Fruit fly (Drosophila melanogaster) whole organism, pupa: ENCODE measurements around the gene CG10026.

Experiments used
- CG13204 ChIP-seq: fragments of 200-800 bp; sonication (Bioruptor generic); optimal IDR thresholded peaks from 2 replicates; lab custom pipeline; 2018; ENCODE audit warnings: missing biosample characterization, mild to moderate bottlenecking, missing genetic modification characterization, moderate library complexity
- CG14655 ChIP-seq: fragments of 200-800 bp; sonication (Bioruptor generic); optimal IDR thresholded peaks from 3 replicates; lab custom pipeline; 2017; ENCODE audit warnings: mild to moderate bottlenecking, missing biosample characterization, missing genetic modification reagents, missing genetic modification characterization
- CG4496 ChIP-seq: fragments of 200-800 bp; sonication (Bioruptor generic); IDR thresholded peaks from 3 replicates; pipeline ENCODE4 v1.3.6; 2022; ENCODE audit warnings: missing biosample characterization, missing genetic modification characterization
- D1 ChIP-seq: fragments of 200-800 bp; sonication (Bioruptor generic); optimal IDR thresholded peaks from 2 replicates; lab custom pipeline; 2018; ENCODE audit warnings: missing biosample characterization, mild to moderate bottlenecking, missing genetic modification characterization, moderate library complexity
- EcR ChIP-seq: fragments of 200-800 bp; sonication (Bioruptor generic); optimal IDR thresholded peaks from 3 replicates; lab custom pipeline; 2019; ENCODE audit warnings: missing biosample characterization, missing genetic modification characterization, mild to moderate bottlenecking, moderate library complexity, missing genetic modification reagents
- Pif1A ChIP-seq: fragments of 200-800 bp; sonication (Bioruptor generic); optimal IDR thresholded peaks from 3 replicates; lab custom pipeline; 2016; ENCODE audit warnings: missing biosample characterization, missing genetic modification characterization
- Pif1B ChIP-seq: fragments of 200-800 bp; sonication (Bioruptor generic); optimal IDR thresholded peaks from 3 replicates; lab custom pipeline; 2016; ENCODE audit warnings: missing biosample characterization, missing genetic modification characterization
- Snoo ChIP-seq: fragments of 200-800 bp; sonication (Bioruptor generic); optimal IDR thresholded peaks from 3 replicates; lab custom pipeline; 2017; ENCODE audit warnings: missing biosample characterization, mild to moderate bottlenecking, missing genetic modification characterization, inconsistent platforms
- rn ChIP-seq: fragments of 200-800 bp; sonication (Bioruptor generic); IDR thresholded peaks from 2 replicates; pipeline ENCODE4 v1.3.6; 2022; ENCODE audit warnings: missing biosample characterization, missing genetic modification characterization

DNA sequence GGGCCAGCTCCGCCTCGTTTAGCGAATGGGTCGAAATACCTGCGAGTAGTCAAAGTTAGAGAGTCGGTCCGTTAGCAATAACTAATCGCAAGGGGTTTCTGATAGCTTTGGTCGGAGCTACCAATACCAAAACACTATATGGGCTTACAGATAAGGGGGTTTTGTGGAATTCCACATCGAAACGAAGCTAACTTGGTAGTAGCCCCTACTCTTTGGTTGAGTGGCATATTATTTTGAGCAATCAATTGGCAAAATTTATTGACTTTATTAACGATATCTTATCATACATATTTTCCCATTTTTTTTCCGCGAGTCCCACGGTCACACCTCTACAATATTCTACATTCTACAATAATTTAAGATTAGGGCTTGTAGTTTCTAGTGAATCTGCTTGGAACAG, 52.3 kb downstream of the CG10026 start:
- TF ChIP-seq rn (GFP tag; lab: Robert Waterston, UW) (no peak), CG13204 (GFP tag; lab: Kevin White, UChicago) (no peak), Pif1B (no peak), D1 (tag; lab: Kevin White, UChicago) (no peak), CG14655 (GFP tag; lab: Kevin White, UChicago) (no peak), Snoo (tag; lab: Kevin White, UChicago) (no peak), Pif1A (GFP tag; lab: Kevin White, UChicago) (no peak), EcR (no peak), CG4496 (no peak)
